Worm (Caenorhabditis elegans): ENCODE data around the gene ztf-27.

Gene ztf-27

ce11 chrII:10435836-10436235 lies 50.7 kb downstream of the ztf-27 start, which contains the start of gene cut-4:
Gene cut-4, plus strand, starts transcription at chrII:10436136.
- TF ChIP-seq F22D6.2 (tag; optimal IDR thresholded peaks at IDR 0.05) (no peak), athp-1 (tag; optimal IDR thresholded peaks at IDR 0.05) (no peak), B0261.1 (tag; optimal IDR thresholded peaks at IDR 0.05) (no peak), snpc-4 (GFP tag; optimal IDR thresholded peaks at IDR 0.05) (no peak), snpc-4 (tag; optimal IDR thresholded peaks at IDR 0.05) (no peak), B0035.1 (tag; optimal IDR thresholded peaks at IDR 0.05) (no peak), cebp-1 (GFP tag; IDR thresholded peaks at IDR 0.05) (no peak), cebp-1 (tag; optimal IDR thresholded peaks at IDR 0.05) (no peak), ztf-18 (tag; optimal IDR thresholded peaks at IDR 0.05) (no peak), ets-4 (GFP tag; optimal IDR thresholded peaks at IDR 0.05) (no peak), nhr-27 (tag; optimal IDR thresholded peaks at IDR 0.05) (no peak), F37B4.10 (GFP tag; IDR thresholded peaks at IDR 0.05) (no peak)
